Worm (Caenorhabditis elegans): ENCODE data around the gene T23D5.3.
A peak's percentile ranks its signal among the peaks of the same experiment; 100 is the strongest.

Gene T23D5.3

DNA sequence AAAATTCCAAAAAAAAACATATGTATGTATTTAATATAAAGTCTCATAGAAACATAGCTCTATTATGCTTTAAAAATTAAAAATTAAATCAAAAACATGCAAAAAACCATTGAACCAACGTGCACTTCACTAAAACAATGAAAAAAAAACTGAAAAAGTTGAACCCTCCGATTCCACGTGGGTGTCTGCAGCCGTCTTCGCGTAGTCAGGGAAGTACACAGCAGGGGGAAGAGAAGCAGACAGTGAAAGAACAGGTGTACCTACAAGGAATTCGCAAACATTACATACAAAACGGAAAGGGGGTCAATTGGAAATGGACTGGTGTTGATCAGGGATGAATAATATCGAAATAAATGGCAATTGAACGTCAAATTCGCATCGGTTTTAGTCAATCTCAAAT lies 40.5 kb upstream of the T23D5.3 start:
- TF ChIP-seq fos-1 (tag; optimal IDR thresholded peaks at IDR 0.05), result no peak
- TF ChIP-seq fkh-2 (tag; optimal IDR thresholded peaks at IDR 0.05), result no peak
- TF ChIP-seq nhr-11 (tag; optimal IDR thresholded peaks at IDR 0.05), result no peak
- TF ChIP-seq fkh-10 (GFP tag; optimal IDR thresholded peaks at IDR 0.05), result no peak
- TF ChIP-seq hmg-11 (tag; optimal IDR thresholded peaks at IDR 0.05), result no peak
- TF ChIP-seq ZK546.5 (tag; optimal IDR thresholded peaks at IDR 0.05), result no peak
- TF ChIP-seq zag-1 (tag; optimal IDR thresholded peaks at IDR 0.05), result no peak
- TF ChIP-seq nhr-76 (tag; optimal IDR thresholded peaks at IDR 0.05), result no peak
- no peak for TF ChIP-seq lin-39 (tag; optimal IDR thresholded peaks at IDR 0.05)
- TF ChIP-seq unc-39 (tag; optimal IDR thresholded peaks at IDR 0.05), result no peak
- TF ChIP-seq nfya-1 (tag; optimal IDR thresholded peaks at IDR 0.05; ENCODE audit: insufficient read depth), result no peak
- TF ChIP-seq mdl-1 (tag; optimal IDR thresholded peaks at IDR 0.05), result no peak
- TF ChIP-seq elt-2 (tag; optimal IDR thresholded peaks at IDR 0.05), result no peak
- no peak for TF ChIP-seq tbx-2 (tag; optimal IDR thresholded peaks at IDR 0.05)
- no peak for TF ChIP-seq nhr-43 (tag; optimal IDR thresholded peaks at IDR 0.05; ENCODE audit: poor library complexity, severe bottlenecking)
- no peak for TF ChIP-seq lin-15B (tag; optimal IDR thresholded peaks at IDR 0.05)

DNA sequence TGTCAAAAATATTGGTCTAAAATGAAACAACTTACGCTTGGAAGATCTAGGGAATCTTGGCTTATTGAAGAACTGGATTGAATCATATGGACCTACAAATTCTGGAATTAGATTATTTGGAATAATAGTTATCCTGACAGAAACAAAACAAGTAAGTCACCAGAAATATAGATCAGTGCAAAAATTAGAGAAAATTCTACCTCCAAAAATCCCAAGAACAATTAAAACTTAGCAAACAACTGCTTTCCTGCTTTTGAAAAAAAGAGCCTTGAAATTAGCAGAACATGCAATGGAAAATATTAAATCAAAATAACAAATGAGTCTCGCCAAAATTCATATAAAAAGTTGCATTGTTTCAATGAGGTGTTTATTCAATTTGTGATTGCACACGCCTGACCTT lies 39.7 kb upstream of the T23D5.3 start, which contains the start of gene nhr-60:
Gene nhr-60, minus strand, starts transcription at position 101 of the 400 bp plus-strand sequence.
- TF ChIP-seq nhr-23 (tag; optimal IDR thresholded peaks at IDR 0.05), result no peak
- TF ChIP-seq daf-12 (tag; optimal IDR thresholded peaks at IDR 0.05), result no peak
- TF ChIP-seq nhr-76 (tag; optimal IDR thresholded peaks at IDR 0.05), result no peak
- no peak for TF ChIP-seq elt-2 (tag; optimal IDR thresholded peaks at IDR 0.05)
- no peak for TF ChIP-seq nhr-11 (tag; optimal IDR thresholded peaks at IDR 0.05)
- no peak for TF ChIP-seq pqm-1 (tag; optimal IDR thresholded peaks at IDR 0.05)
- TF ChIP-seq nhr-12 (tag; optimal IDR thresholded peaks at IDR 0.05), result no peak
- no peak for TF ChIP-seq pha-4 (tag; optimal IDR thresholded peaks at IDR 0.05)
- TF ChIP-seq fkh-10 (GFP tag; optimal IDR thresholded peaks at IDR 0.05), result no peak

DNA sequence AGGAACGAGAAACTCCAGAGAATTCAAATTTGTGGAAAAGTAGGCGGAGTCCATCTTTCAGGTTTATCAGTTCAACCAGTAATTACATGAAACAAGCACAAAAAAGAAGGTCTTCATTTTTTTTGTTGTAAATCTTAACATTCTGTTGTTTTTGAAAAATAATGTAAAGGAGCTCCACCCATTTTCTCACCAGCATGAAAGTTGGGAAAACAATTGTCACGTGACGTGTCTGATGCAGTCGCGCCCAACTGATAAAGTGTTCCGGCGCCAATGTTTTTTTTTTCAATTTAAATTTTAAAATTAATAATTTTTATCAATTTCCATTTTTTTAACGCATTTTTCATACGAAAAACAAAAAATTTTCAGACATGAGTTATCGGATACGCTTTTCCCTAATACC lies 35.6 kb upstream of the T23D5.3 start, which contains the start of gene F57A10.4:
Gene F57A10.4, plus strand, starts transcription at position 367 of the 400 bp plus-strand sequence.
- TF ChIP-seq ceh-16 (tag; optimal IDR thresholded peaks at IDR 0.05), result no peak
- TF ChIP-seq nhr-237 (tag; optimal IDR thresholded peaks at IDR 0.05), result no peak
- no peak for TF ChIP-seq ZK546.5 (tag; optimal IDR thresholded peaks at IDR 0.05)

DNA sequence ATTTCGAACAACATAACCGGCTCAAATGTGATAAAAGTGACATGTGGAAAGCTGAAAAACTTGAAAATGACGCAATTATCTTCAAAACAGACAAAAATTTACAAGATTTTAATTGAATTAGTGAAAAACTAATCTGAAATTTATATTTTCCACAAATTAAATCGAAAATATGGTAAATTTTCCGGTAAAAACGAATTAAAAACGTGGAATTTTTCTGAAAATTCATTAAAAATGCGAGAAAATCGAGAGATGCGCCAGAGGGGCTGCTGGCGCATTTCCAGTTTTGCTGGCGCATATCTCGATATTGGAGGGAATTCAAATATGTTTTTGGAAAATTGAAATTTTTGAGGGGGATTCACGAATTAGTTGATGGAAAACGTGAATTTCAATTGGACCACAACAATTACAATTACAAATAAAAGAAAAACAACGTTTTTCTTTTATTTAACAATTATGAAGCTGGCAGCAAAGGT lies 32.7 kb upstream of the T23D5.3 start, which contains the start of the genes haf-3 and F57A10.2:
Gene haf-3, minus strand, starts transcription at position 51 of the 473 bp plus-strand sequence.
Gene F57A10.2, plus strand, starts transcription at position 454 of the 473 bp plus-strand sequence.
- TF ChIP-seq daf-12 (tag; optimal IDR thresholded peaks at IDR 0.05), result peak; percentile 32
- TF ChIP-seq nhr-11 (tag; optimal IDR thresholded peaks at IDR 0.05), result peak; percentile 57
- peak; percentile 26 for TF ChIP-seq elt-1 (tag; optimal IDR thresholded peaks at IDR 0.05)
- TF ChIP-seq skn-1 (tag; optimal IDR thresholded peaks at IDR 0.05), result peak; percentile 49
- TF ChIP-seq elt-2 (tag; optimal IDR thresholded peaks at IDR 0.05), result peak; percentile 58
- peak; percentile 80 for TF ChIP-seq egl-5 (tag; optimal IDR thresholded peaks at IDR 0.05)
- TF ChIP-seq aly-2 (tag; optimal IDR thresholded peaks at IDR 0.05), result peak; percentile 30
- TF ChIP-seq pha-4 (tag; optimal IDR thresholded peaks at IDR 0.05), result peak; percentile 94
- no peak for TF ChIP-seq fos-1 (tag; optimal IDR thresholded peaks at IDR 0.05)
- TF ChIP-seq unc-39 (tag; optimal IDR thresholded peaks at IDR 0.05), result no peak
- peak; percentile 62 for TF ChIP-seq lin-39 (tag; optimal IDR thresholded peaks at IDR 0.05)
- TF ChIP-seq jun-1 (tag; optimal IDR thresholded peaks at IDR 0.05), result peak; percentile 74
- TF ChIP-seq lsy-12 (tag; optimal IDR thresholded peaks at IDR 0.05), result peak; percentile 78
- peak; percentile 78 for TF ChIP-seq ceh-28 (tag; optimal IDR thresholded peaks at IDR 0.05)
- no peak for TF ChIP-seq nhr-28 (tag; optimal IDR thresholded peaks at IDR 0.05)
- TF ChIP-seq tbx-2 (tag; optimal IDR thresholded peaks at IDR 0.05), result peak; percentile 89
- TF ChIP-seq mml-1 (tag; optimal IDR thresholded peaks at IDR 0.05), result no peak
- TF ChIP-seq egl-27 (tag; optimal IDR thresholded peaks at IDR 0.05), result peak; percentile 33
- TF ChIP-seq nhr-77 (tag; optimal IDR thresholded peaks at IDR 0.05), result peak; percentile 80
- peak; percentile 62 for TF ChIP-seq ama-1 (optimal IDR thresholded peaks at IDR 0.05)
- TF ChIP-seq unc-62 (GFP tag; optimal IDR thresholded peaks at IDR 0.05), result no peak
- TF ChIP-seq snpc-4 (tag; optimal IDR thresholded peaks at IDR 0.05), result peak; percentile 90
- TF ChIP-seq ceh-82 (tag; optimal IDR thresholded peaks at IDR 0.05), result peak; percentile 87
- no peak for TF ChIP-seq nhr-76 (tag; optimal IDR thresholded peaks at IDR 0.05)
- no peak for TF ChIP-seq elt-3 (tag; optimal IDR thresholded peaks at IDR 0.05)
- TF ChIP-seq nfya-1 (tag; optimal IDR thresholded peaks at IDR 0.05; ENCODE audit: insufficient read depth), result peak; percentile 89
- peak; percentile 87 for TF ChIP-seq R02D3.7 (tag; optimal IDR thresholded peaks at IDR 0.05)
- peak; percentile 90 for TF ChIP-seq nhr-43 (tag; optimal IDR thresholded peaks at IDR 0.05; ENCODE audit: poor library complexity, severe bottlenecking)
- peak; percentile 54 for TF ChIP-seq pqm-1 (tag; optimal IDR thresholded peaks at IDR 0.05)
- peak; percentile 34 for TF ChIP-seq fkh-10 (GFP tag; optimal IDR thresholded peaks at IDR 0.05)
- no peak for TF ChIP-seq ztf-11 (tag; optimal IDR thresholded peaks at IDR 0.05)
- peak; percentile 33 for TF ChIP-seq fkh-2 (tag; optimal IDR thresholded peaks at IDR 0.05)
- TF ChIP-seq ceh-9 (tag; optimal IDR thresholded peaks at IDR 0.05), result no peak
- no peak for TF ChIP-seq mdl-1 (tag; optimal IDR thresholded peaks at IDR 0.05)
- peak; percentile 82 for TF ChIP-seq hmg-11 (tag; optimal IDR thresholded peaks at IDR 0.05)
- TF ChIP-seq ceh-16 (tag; optimal IDR thresholded peaks at IDR 0.05), result no peak
- TF ChIP-seq nhr-12 (tag; optimal IDR thresholded peaks at IDR 0.05), result no peak
- TF ChIP-seq nhr-25 (tag; optimal IDR thresholded peaks at IDR 0.05), result peak; percentile 85
- TF ChIP-seq ZK546.5 (tag; optimal IDR thresholded peaks at IDR 0.05), result peak; percentile 33
- TF ChIP-seq sea-2 (GFP tag; optimal IDR thresholded peaks at IDR 0.05), result no peak
